Fruit fly (Drosophila melanogaster) whole organism, embryonic: ENCODE measurements around the gene CG3726.

Source experiments
- Ada2b ChIP-seq: fragments of 200-800 bp; sonication (Bioruptor generic); IDR thresholded peaks from 2 replicates; pipeline ENCODE4 v1.3.6; 2022; ENCODE audit warnings: missing biosample characterization, missing genetic modification characterization
- Aef1 ChIP-seq: fragments of 200-800 bp; sonication (Bioruptor generic); IDR thresholded peaks from 3 replicates; pipeline ENCODE4 v1.3.6; 2022; ENCODE audit warnings: missing biosample characterization, missing genetic modification characterization
- Bdp1 ChIP-seq: fragments of 200-800 bp; sonication (Bioruptor generic); optimal IDR thresholded peaks from 3 replicates; lab custom pipeline; 2016; ENCODE audit warnings: missing biosample characterization, missing genetic modification characterization
- CG11085 ChIP-seq: fragments of 200-800 bp; sonication (Bioruptor generic); IDR thresholded peaks from 2 replicates; pipeline ENCODE4 v1.3.6; 2022; ENCODE audit warnings: missing biosample characterization, missing genetic modification characterization
- CG12299 ChIP-seq: fragments of 200-800 bp; sonication (Bioruptor generic); optimal IDR thresholded peaks from 2 replicates; lab custom pipeline; 2018; ENCODE audit warnings: missing biosample characterization, mild to moderate bottlenecking, missing genetic modification characterization
- CG16815 ChIP-seq: fragments of 200-800 bp; sonication (Bioruptor generic); optimal IDR thresholded peaks from 3 replicates; lab custom pipeline; 2017; ENCODE audit warnings: missing biosample characterization, mild to moderate bottlenecking, missing genetic modification characterization
- CG2129 ChIP-seq: fragments of 200-800 bp; sonication (Bioruptor generic); IDR thresholded peaks from 2 replicates; pipeline ENCODE4 v1.3.6; 2022; ENCODE audit warnings: missing biosample characterization, missing genetic modification characterization; ENCODE audit not compliant: partially characterized antibody
- CG3995 ChIP-seq: fragments of 200-800 bp; sonication (Bioruptor generic); optimal IDR thresholded peaks from 3 replicates; lab custom pipeline; 2016; ENCODE audit warnings: missing biosample characterization, missing genetic modification characterization
- CG4328 ChIP-seq: fragments of 200-800 bp; sonication (Bioruptor generic); optimal IDR thresholded peaks from 3 replicates; lab custom pipeline; 2017; ENCODE audit warnings: missing biosample characterization, missing genetic modification reagents, missing genetic modification characterization
- CG5180 ChIP-seq: fragments of 200-800 bp; sonication (Bioruptor generic); optimal IDR thresholded peaks from 3 replicates; lab custom pipeline; 2017; ENCODE audit warnings: missing biosample characterization, missing genetic modification characterization, mild to moderate bottlenecking, moderate library complexity, missing genetic modification reagents
- CG6175 ChIP-seq: fragments of 200-800 bp; sonication (Bioruptor generic); IDR thresholded peaks from 3 replicates; pipeline ENCODE4 v1.3.6; 2022; ENCODE audit warnings: missing biosample characterization, missing genetic modification characterization
- CG6683 ChIP-seq: fragments of 200-800 bp; sonication (Bioruptor generic); optimal IDR thresholded peaks from 2 replicates; lab custom pipeline; 2017; ENCODE audit warnings: missing biosample characterization, mild to moderate bottlenecking, missing genetic modification characterization, missing genetic modification reagents
- CG6791 ChIP-seq: fragments of 200-800 bp; sonication (Bioruptor generic); IDR thresholded peaks from 3 replicates; pipeline ENCODE4 v1.3.6; 2022; ENCODE audit warnings: missing biosample characterization, missing genetic modification characterization; ENCODE audit not compliant: partially characterized antibody
- CG7357 ChIP-seq: fragments of 200-800 bp; sonication (Bioruptor generic); IDR thresholded peaks from 3 replicates; pipeline ENCODE4 v1.3.6; 2022; ENCODE audit warnings: missing biosample characterization, missing genetic modification characterization
- CG7786 ChIP-seq: fragments of 200-800 bp; sonication (Bioruptor generic); optimal IDR thresholded peaks from 2 replicates; lab custom pipeline; 2016; ENCODE audit warnings: missing biosample characterization, missing genetic modification characterization
- CG9817 ChIP-seq: fragments of 200-800 bp; sonication (Bioruptor generic); optimal IDR thresholded peaks from 2 replicates; lab custom pipeline; 2018; ENCODE audit warnings: missing biosample characterization, mild to moderate bottlenecking, missing genetic modification characterization, moderate library complexity
- CTCF ChIP-seq: fragments of 200-800 bp; sonication (Bioruptor generic); optimal IDR thresholded peaks from 2 replicates; lab custom pipeline; 2017; ENCODE audit warnings: missing biosample characterization, mild to moderate bottlenecking, missing genetic modification characterization, moderate library complexity
- Dek ChIP-seq: fragments of 200-800 bp; sonication (Bioruptor generic); optimal IDR thresholded peaks from 3 replicates; lab custom pipeline; 2019; ENCODE audit warnings: missing biosample characterization, mild to moderate bottlenecking, missing genetic modification characterization, moderate library complexity
- Ets97D ChIP-seq: fragments of 200-800 bp; sonication (Bioruptor generic); optimal IDR thresholded peaks from 3 replicates; lab custom pipeline; 2016; ENCODE audit warnings: missing biosample characterization, missing genetic modification characterization
- Fer2 ChIP-seq: fragments of 200-800 bp; sonication (Bioruptor generic); optimal IDR thresholded peaks from 2 replicates; lab custom pipeline; 2018; ENCODE audit warnings: missing biosample characterization, mild to moderate bottlenecking, missing genetic modification characterization, moderate library complexity
- HLHmδ ChIP-seq: fragments of 200-800 bp; sonication (Bioruptor generic); optimal IDR thresholded peaks from 2 replicates; lab custom pipeline; 2018; ENCODE audit warnings: missing biosample characterization, mild to moderate bottlenecking, missing genetic modification characterization, moderate library complexity
- NfI ChIP-seq: fragments of 200-800 bp; sonication (Bioruptor generic); optimal IDR thresholded peaks from 3 replicates; lab custom pipeline; 2018; ENCODE audit warnings: missing biosample characterization, mild to moderate bottlenecking, missing genetic modification characterization, moderate library complexity
- Ravus ChIP-seq: fragments of 200-800 bp; sonication (Bioruptor generic); IDR thresholded peaks from 2 replicates; pipeline ENCODE4 v1.3.6; 2022; ENCODE audit warnings: missing biosample characterization, missing genetic modification characterization
- Rx ChIP-seq: fragments of 200-800 bp; sonication (Bioruptor generic); IDR thresholded peaks from 2 replicates; pipeline ENCODE4 v1.3.6; 2022; ENCODE audit warnings: missing biosample characterization, missing genetic modification characterization
- Stat92E ChIP-seq, 3 experiments: fragments of >200 bp in 2 of 3; fragments of 200-800 bp in 1 of 3; sonication (Bioruptor generic) in 1 of 3; optimal IDR thresholded peaks; 2 replicates each; lab custom pipeline; 2017 to 2019; ENCODE audit warnings: missing biosample characterization in 3 of 3, missing genetic modification characterization in 3 of 3, mild to moderate bottlenecking in 1 of 3, moderate library complexity in 1 of 3
- Taf1 ChIP-seq: fragments of 200-800 bp; sonication (Bioruptor generic); IDR thresholded peaks from 2 replicates; pipeline ENCODE4 v1.3.6; 2022; ENCODE audit warnings: missing biosample characterization, missing genetic modification characterization
- bcd ChIP-seq: fragments of 200-800 bp; sonication (Bioruptor generic); optimal IDR thresholded peaks from 2 replicates; lab custom pipeline; 2017; ENCODE audit warnings: missing biosample characterization, mild to moderate bottlenecking, missing genetic modification characterization
- chinmo ChIP-seq: fragments of 200-800 bp; sonication (Bioruptor generic); IDR thresholded peaks from 4 replicates; pipeline ENCODE4 v1.3.6; 2022; ENCODE audit warnings: missing biosample characterization, missing genetic modification characterization; ENCODE audit not compliant: partially characterized antibody
- crc ChIP-seq: fragments of 200-800 bp; sonication (Bioruptor generic); optimal IDR thresholded peaks from 2 replicates; lab custom pipeline; 2016; ENCODE audit warnings: missing biosample characterization, missing genetic modification characterization
- da ChIP-seq: fragments of 200-800 bp; sonication (Bioruptor generic); optimal IDR thresholded peaks from 2 replicates; lab custom pipeline; 2016; ENCODE audit warnings: missing biosample characterization, missing genetic modification characterization
- en ChIP-seq: fragments of 200-800 bp; sonication (Bioruptor generic); optimal IDR thresholded peaks from 2 replicates; lab custom pipeline; 2016; ENCODE audit warnings: missing biosample characterization, missing genetic modification characterization
- fd64A ChIP-seq: fragments of 200-800 bp; sonication (Bioruptor generic); optimal IDR thresholded peaks from 3 replicates; lab custom pipeline; 2018; ENCODE audit warnings: missing biosample characterization, mild to moderate bottlenecking, missing genetic modification characterization
- ftz-f1 ChIP-seq: fragments of 200-800 bp; sonication (Bioruptor generic); optimal IDR thresholded peaks from 2 replicates; lab custom pipeline; 2016; ENCODE audit warnings: missing biosample characterization, missing genetic modification characterization
- gcm ChIP-seq: fragments of 200-800 bp; sonication (Bioruptor generic); optimal IDR thresholded peaks from 2 replicates; lab custom pipeline; 2019; ENCODE audit warnings: missing biosample characterization, mild to moderate bottlenecking, missing genetic modification characterization, moderate library complexity
- ind ChIP-seq: fragments of 200-800 bp; sonication (Bioruptor generic); optimal IDR thresholded peaks from 3 replicates; lab custom pipeline; 2016; ENCODE audit warnings: missing biosample characterization, missing genetic modification characterization
- insv ChIP-seq, 2 experiments: fragments of 200-800 bp; sonication (Bioruptor generic); optimal IDR thresholded peaks; 3 replicates each; lab custom pipeline; 2016 to 2018; ENCODE audit warnings: missing biosample characterization in 2 of 2, missing genetic modification characterization in 2 of 2
- jumu ChIP-seq: fragments of 200-800 bp; sonication (Bioruptor generic); optimal IDR thresholded peaks from 3 replicates; lab custom pipeline; 2016; ENCODE audit warnings: missing biosample characterization, missing genetic modification characterization
- nom ChIP-seq: fragments of 200-800 bp; sonication (Bioruptor generic); optimal IDR thresholded peaks from 2 replicates; lab custom pipeline; 2017; ENCODE audit warnings: missing biosample characterization, missing genetic modification characterization, mild to moderate bottlenecking, moderate library complexity, missing genetic modification reagents
- p53 ChIP-seq: fragments of 200-800 bp; sonication (Bioruptor generic); optimal IDR thresholded peaks from 2 replicates; lab custom pipeline; 2016; ENCODE audit warnings: missing biosample characterization, missing genetic modification characterization
- pfk ChIP-seq: fragments of 200-800 bp; sonication (Bioruptor generic); optimal IDR thresholded peaks from 2 replicates; lab custom pipeline; 2018; ENCODE audit warnings: missing biosample characterization, mild to moderate bottlenecking, missing genetic modification characterization, moderate library complexity
- psq ChIP-seq: fragments of 200-800 bp; sonication (Bioruptor generic); optimal IDR thresholded peaks from 2 replicates; lab custom pipeline; 2017; ENCODE audit warnings: missing biosample characterization, missing genetic modification characterization
- salm ChIP-seq: fragments of 200-800 bp; sonication (Bioruptor generic); optimal IDR thresholded peaks from 2 replicates; lab custom pipeline; 2018; ENCODE audit warnings: missing biosample characterization, mild to moderate bottlenecking, missing genetic modification characterization
- slp2 ChIP-seq: fragments of 200-800 bp; sonication (Bioruptor generic); optimal IDR thresholded peaks from 2 replicates; lab custom pipeline; 2016; ENCODE audit warnings: missing biosample characterization, missing genetic modification characterization
- sr ChIP-seq: fragments of 200-800 bp; sonication (Bioruptor generic); IDR thresholded peaks from 3 replicates; pipeline ENCODE4 v1.3.6; 2022; ENCODE audit warnings: missing biosample characterization, missing genetic modification characterization
- stc ChIP-seq: fragments of 200-800 bp; sonication (Bioruptor generic); IDR thresholded peaks from 2 replicates; pipeline ENCODE4 v1.3.6; 2022; ENCODE audit warnings: missing biosample characterization, missing genetic modification characterization
- stwl ChIP-seq: fragments of 200-800 bp; sonication (Bioruptor generic); optimal IDR thresholded peaks from 3 replicates; lab custom pipeline; 2018; ENCODE audit warnings: missing biosample characterization, mild to moderate bottlenecking, missing genetic modification characterization, moderate library complexity
- tap ChIP-seq: fragments of 200-800 bp; optimal IDR thresholded peaks from 3 replicates; lab custom pipeline; 2019; ENCODE audit warnings: missing biosample characterization, mild to moderate bottlenecking, missing genetic modification characterization, moderate library complexity
- tll ChIP-seq, 2 experiments: fragments of 200-800 bp in 1 of 2; fragments of >200 bp in 1 of 2; sonication (Bioruptor generic) in 1 of 2; optimal IDR thresholded peaks; 2 replicates each; lab custom pipeline; 2017 to 2019; ENCODE audit warnings: missing biosample characterization in 2 of 2, missing genetic modification characterization in 2 of 2, mild to moderate bottlenecking in 1 of 2, moderate library complexity in 1 of 2
- zfh2 ChIP-seq: fragments of 200-800 bp; sonication (Bioruptor generic); optimal IDR thresholded peaks from 2 replicates; lab custom pipeline; 2016; ENCODE audit warnings: missing biosample characterization, missing genetic modification characterization

CG3726 gene

dm6 chrX:5880139-5880924, 36.6 kb upstream of the CG3726 start (continued):
- TF ChIP-seq Ets97D (GFP tag; lab: Kevin White, UChicago), result peak; percentile 15
- TF ChIP-seq sr (GFP tag; lab: Robert Waterston, UW), result no peak
- TF ChIP-seq CG7357, result 0 out of 3 replicates have a peak, but pooled peaks have one; percentile 5
- no peak for TF ChIP-seq fd64A
- TF ChIP-seq Fer2 (tag; lab: Kevin White, UChicago), result no peak
- peak; percentile 58; the same call in 1 of the 4 replicates for TF ChIP-seq chinmo (GFP tag; lab: Robert Waterston, UW)
- peak; percentile 57 for TF ChIP-seq NfI (GFP tag; lab: Kevin White, UChicago)
- no peak for TF ChIP-seq p53
- TF ChIP-seq bcd (GFP tag; lab: Kevin White, UChicago), result no peak
- peak; percentile 34 for TF ChIP-seq CG4328 (GFP tag; lab: Kevin White, UChicago)
- TF ChIP-seq slp2 (GFP tag; lab: Kevin White, UChicago), result no peak
- TF ChIP-seq ind, result peak; percentile 34
- no peak for TF ChIP-seq CG2129
- no peak for TF ChIP-seq tll (GFP tag; optimal IDR thresholded peaks at IDR 0.05; lab: Kevin White, UChicago)
- TF ChIP-seq pfk, result no peak
- TF ChIP-seq jumu (GFP tag; lab: Kevin White, UChicago), result no peak
- TF ChIP-seq Dek (tag; lab: Kevin White, UChicago), result peak; percentile 27
- peak; percentile 17 for TF ChIP-seq CG7786 (GFP tag; lab: Kevin White, UChicago)
- TF ChIP-seq en, result no peak
- no peak for TF ChIP-seq da (GFP tag; lab: Kevin White, UChicago)
- peak; percentile 52 for TF ChIP-seq Ada2b (GFP tag; lab: Robert Waterston, UW)
- peak; percentile 39 for TF ChIP-seq CG9817 (tag; lab: Kevin White, UChicago)
- peak; percentile 24 for TF ChIP-seq gcm (GFP tag; lab: Kevin White, UChicago)
- TF ChIP-seq CG11085 (GFP tag; lab: Robert Waterston, UW), result no peak
- peak; percentile 21 for TF ChIP-seq CG6683 (GFP tag; lab: Kevin White, UChicago)
- TF ChIP-seq Stat92E (GFP tag; optimal IDR thresholded peaks at IDR 0.05; lab: Kevin White, UChicago), result no peak
- TF ChIP-seq Ravus (GFP tag; lab: Robert Waterston, UW), result no peak
- TF ChIP-seq CTCF (GFP tag; lab: Kevin White, UChicago), result peak; percentile 5
- no peak for TF ChIP-seq HLHmδ (GFP tag; lab: Kevin White, UChicago)
- no peak for TF ChIP-seq stc (GFP tag; lab: Robert Waterston, UW)
- TF ChIP-seq CG16815, result peak; percentile 13
- TF ChIP-seq CG5180 (GFP tag; lab: Kevin White, UChicago), result no peak
- TF ChIP-seq Aef1 (GFP tag; lab: Robert Waterston, UW), result no peak; the same call in 2 of the 3 replicates
- TF ChIP-seq crc (GFP tag; lab: Kevin White, UChicago), result no peak
- TF ChIP-seq zfh2 (GFP tag; lab: Kevin White, UChicago), result peak; percentile 47
- TF ChIP-seq Bdp1 (GFP tag; lab: Kevin White, UChicago), result no peak
- TF ChIP-seq stwl (tag; lab: Kevin White, UChicago), result no peak
- peak; percentile 68 for TF ChIP-seq nom (GFP tag; lab: Kevin White, UChicago)
- no peak for TF ChIP-seq ftz-f1 (GFP tag; lab: Kevin White, UChicago)
- peak; percentile 85 for TF ChIP-seq psq
- no peak for TF ChIP-seq CG6175 (GFP tag; lab: Robert Waterston, UW)
- no peak for TF ChIP-seq Taf1
- TF ChIP-seq Rx, result 0 out of 2 replicates have a peak, but pooled peaks have one; percentile 5
- peak; percentile 44 for TF ChIP-seq CG3995 (GFP tag; lab: Kevin White, UChicago)
- TF ChIP-seq CG6791, result no peak
- TF ChIP-seq insv (GFP tag; optimal IDR thresholded peaks at IDR 0.05; lab: Kevin White, UChicago), result no peak
- TF ChIP-seq tap, result no peak
- peak; percentile 4 for TF ChIP-seq CG12299 (tag; lab: Kevin White, UChicago)
- no peak for TF ChIP-seq salm (tag; lab: Kevin White, UChicago)
